Worm (Caenorhabditis elegans) whole organism, L2 larva: ENCODE results near the gene set-4.

Experiments used
- C34F6.9 ChIP-seq: fragments of 150-350 bp; optimal IDR thresholded peaks from 2 replicates; lab custom pipeline; 2014; ENCODE audit warnings: missing biosample characterization, missing genetic modification characterization
- F13H6.1 ChIP-seq: sonication (generic microtip); optimal IDR thresholded peaks from 2 replicates; lab custom pipeline; 2016; ENCODE audit warnings: missing genetic modification characterization, missing compliant biosample characterization
- R02D3.7 ChIP-seq: fragments of 150-350 bp; optimal IDR thresholded peaks from 2 replicates; lab custom pipeline; 2014; ENCODE audit warnings: missing biosample characterization, missing genetic modification characterization
- Y55F3AM.14 ChIP-seq: fragments of 200-800 bp; sonication (Bioruptor generic); optimal IDR thresholded peaks from 2 replicates; lab custom pipeline; 2018; ENCODE audit warnings: mild to moderate bottlenecking, missing genetic modification characterization, missing compliant biosample characterization
- ZK546.5 ChIP-seq: sonication (generic microtip); optimal IDR thresholded peaks from 2 replicates; lab custom pipeline; 2017; ENCODE audit warnings: missing biosample characterization, missing genetic modification characterization
- alr-1 ChIP-seq: fragments of 150-350 bp; optimal IDR thresholded peaks from 2 replicates; lab custom pipeline; 2014; ENCODE audit warnings: missing biosample characterization, missing genetic modification characterization
- aly-2 ChIP-seq: fragments of 150-350 bp; optimal IDR thresholded peaks from 2 replicates; lab custom pipeline; 2014; ENCODE audit warnings: missing biosample characterization, missing genetic modification characterization
- ama-1 ChIP-seq: fragments of 150-350 bp; optimal IDR thresholded peaks from 2 replicates; lab custom pipeline; 2018; ENCODE audit warnings: inconsistent platforms
- blmp-1 ChIP-seq: sonication (generic microtip); optimal IDR thresholded peaks from 2 replicates; lab custom pipeline; 2017; ENCODE audit warnings: missing genetic modification characterization, mild to moderate bottlenecking, missing compliant biosample characterization, antibody characterized with exemption, moderate library complexity; ENCODE audit not compliant: insufficient read depth
- ceh-16 ChIP-seq: fragments of 150-350 bp; optimal IDR thresholded peaks from 2 replicates; lab custom pipeline; 2014; ENCODE audit warnings: missing biosample characterization, missing genetic modification characterization
- ceh-82 ChIP-seq: fragments of 150-350 bp; optimal IDR thresholded peaks from 2 replicates; lab custom pipeline; 2014; ENCODE audit warnings: missing biosample characterization, missing genetic modification characterization
- crh-2 ChIP-seq: sonication (generic microtip); optimal IDR thresholded peaks from 2 replicates; lab custom pipeline; 2017; ENCODE audit warnings: missing biosample characterization, missing genetic modification characterization
- dmd-4 ChIP-seq: sonication (generic microtip); optimal IDR thresholded peaks from 2 replicates; lab custom pipeline; 2017; ENCODE audit warnings: missing biosample characterization, missing genetic modification characterization
- egl-27 ChIP-seq: sonication (generic microtip); optimal IDR thresholded peaks from 3 replicates; lab custom pipeline; 2017; ENCODE audit warnings: missing biosample characterization, missing genetic modification reagents, missing genetic modification characterization
- elt-3 ChIP-seq: sonication (generic microtip); optimal IDR thresholded peaks from 2 replicates; lab custom pipeline; 2017; ENCODE audit warnings: missing biosample characterization, missing genetic modification characterization
- fos-1 ChIP-seq: fragments of 150-350 bp; optimal IDR thresholded peaks from 2 replicates; lab custom pipeline; 2014; ENCODE audit warnings: missing biosample characterization, missing genetic modification characterization
- gmeb-1 ChIP-seq: fragments of 150-350 bp; optimal IDR thresholded peaks from 2 replicates; lab custom pipeline; 2014; ENCODE audit warnings: missing biosample characterization, missing genetic modification characterization
- lin-11 ChIP-seq: fragments of 150-350 bp; sonication (generic microtip); optimal IDR thresholded peaks from 2 replicates; lab custom pipeline; 2014; ENCODE audit warnings: missing biosample characterization, missing genetic modification characterization, inconsistent platforms, mixed read lengths
- lin-13 ChIP-seq: fragments of 150-350 bp; optimal IDR thresholded peaks from 2 replicates; lab custom pipeline; 2014; ENCODE audit warnings: missing biosample characterization, missing genetic modification reagents, missing genetic modification characterization
- lin-39 ChIP-seq: fragments of 150-350 bp; optimal IDR thresholded peaks from 2 replicates; lab custom pipeline; 2014; ENCODE audit warnings: missing biosample characterization, missing genetic modification reagents, missing genetic modification characterization
- lsy-2 ChIP-seq, 2 experiments: fragments of 150-350 bp in 1 of 2; sonication (generic microtip) in 1 of 2; optimal IDR thresholded peaks; 2 replicates each; lab custom pipeline; 2014 to 2017; ENCODE audit warnings: missing biosample characterization in 2 of 2, missing genetic modification characterization in 2 of 2
- mab-5 ChIP-seq: fragments of 150-350 bp; optimal IDR thresholded peaks from 2 replicates; lab custom pipeline; 2014; ENCODE audit warnings: missing biosample characterization, missing genetic modification characterization
- mbf-1 ChIP-seq: sonication (generic microtip); optimal IDR thresholded peaks from 2 replicates; lab custom pipeline; 2017; ENCODE audit warnings: missing biosample characterization, missing genetic modification characterization
- mdl-1 ChIP-seq, 2 experiments: fragments of 150-350 bp in 1 of 2; sonication (generic microtip) in 1 of 2; optimal IDR thresholded peaks; 2 replicates each; lab custom pipeline; 2017; ENCODE audit warnings: missing biosample characterization in 2 of 2, missing genetic modification characterization in 2 of 2
- nhr-10 ChIP-seq: sonication (generic microtip); optimal IDR thresholded peaks from 2 replicates; lab custom pipeline; 2017; ENCODE audit warnings: missing biosample characterization, missing genetic modification characterization
- nhr-12 ChIP-seq: fragments of 150-350 bp; optimal IDR thresholded peaks from 2 replicates; lab custom pipeline; 2014; ENCODE audit warnings: missing biosample characterization, missing genetic modification characterization
- nhr-129 ChIP-seq: fragments of 150-350 bp; optimal IDR thresholded peaks from 2 replicates; lab custom pipeline; 2014; ENCODE audit warnings: missing biosample characterization, missing genetic modification characterization
- nhr-21 ChIP-seq: fragments of 150-350 bp; optimal IDR thresholded peaks from 2 replicates; lab custom pipeline; 2014; ENCODE audit warnings: missing biosample characterization, missing genetic modification characterization
- nhr-23 ChIP-seq: fragments of 150-350 bp; optimal IDR thresholded peaks from 2 replicates; lab custom pipeline; 2014; ENCODE audit warnings: missing biosample characterization, missing genetic modification reagents, missing genetic modification characterization
- nhr-237 ChIP-seq: fragments of 150-350 bp; optimal IDR thresholded peaks from 2 replicates; lab custom pipeline; 2014; ENCODE audit warnings: missing biosample characterization, missing genetic modification characterization
- nhr-25 ChIP-seq: fragments of 150-350 bp; sonication (generic microtip); optimal IDR thresholded peaks from 3 replicates; lab custom pipeline; 2014; ENCODE audit warnings: missing biosample characterization, missing genetic modification characterization
- nhr-6 ChIP-seq: fragments of 150-350 bp; optimal IDR thresholded peaks from 2 replicates; lab custom pipeline; 2014; ENCODE audit warnings: missing biosample characterization, missing genetic modification characterization
- sem-4 ChIP-seq: fragments of 150-350 bp; optimal IDR thresholded peaks from 2 replicates; lab custom pipeline; 2014; ENCODE audit warnings: missing biosample characterization, missing genetic modification reagents, missing genetic modification characterization
- skn-1 ChIP-seq: sonication (generic microtip); optimal IDR thresholded peaks from 2 replicates; lab custom pipeline; 2017; ENCODE audit warnings: missing biosample characterization, missing genetic modification characterization
- sma-3 ChIP-seq: sonication (generic microtip); optimal IDR thresholded peaks from 2 replicates; lab custom pipeline; 2016; ENCODE audit warnings: missing genetic modification reagents, missing genetic modification characterization, missing compliant biosample characterization
- unc-39 ChIP-seq: fragments of 150-350 bp; optimal IDR thresholded peaks from 2 replicates; lab custom pipeline; 2014; ENCODE audit warnings: missing biosample characterization, missing genetic modification characterization
- unc-55 ChIP-seq: fragments of 150-350 bp; sonication (generic microtip); optimal IDR thresholded peaks from 3 replicates; lab custom pipeline; 2014; ENCODE audit warnings: missing biosample characterization, missing genetic modification reagents, missing genetic modification characterization
- unc-62 ChIP-seq: fragments of 150-350 bp; optimal IDR thresholded peaks from 2 replicates; lab custom pipeline; 2014; ENCODE audit warnings: missing biosample characterization, missing genetic modification reagents, missing genetic modification characterization
- zag-1 ChIP-seq: fragments of 150-350 bp; optimal IDR thresholded peaks from 2 replicates; lab custom pipeline; 2014; ENCODE audit warnings: missing biosample characterization, missing genetic modification characterization
- ztf-1 ChIP-seq: fragments of 200-800 bp; sonication (Bioruptor generic); conservative IDR thresholded peaks from 2 replicates; pipeline ENCODE4 v1.3.6; 2022; ENCODE audit warnings: missing genetic modification characterization, missing compliant biosample characterization
- ztf-11 ChIP-seq: sonication (generic microtip); optimal IDR thresholded peaks from 2 replicates; lab custom pipeline; 2017; ENCODE audit warnings: missing biosample characterization, missing genetic modification characterization
- ztf-4 ChIP-seq: fragments of 150-350 bp; optimal IDR thresholded peaks from 2 replicates; lab custom pipeline; 2014; ENCODE audit warnings: missing biosample characterization, missing genetic modification characterization

Gene set-4

DNA sequence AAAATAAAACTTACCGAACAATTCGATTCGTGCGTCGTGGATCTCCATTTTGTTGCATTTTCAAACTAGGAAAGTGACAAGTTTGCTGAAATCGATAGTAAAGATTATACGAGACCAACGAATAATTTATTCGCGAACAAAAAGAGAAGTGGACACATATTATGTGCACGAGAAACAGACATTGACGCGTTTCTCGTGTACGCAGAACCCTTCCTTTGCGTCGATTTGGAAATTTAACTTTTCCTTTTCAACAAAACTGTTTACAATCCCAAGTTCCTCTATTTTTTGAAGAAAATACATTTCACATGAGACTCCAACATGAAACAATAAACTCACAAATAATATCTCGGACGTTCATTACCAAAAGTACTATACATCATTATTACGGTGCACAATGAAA is 29.7 kb upstream of the set-4 start, which contains the start of gene K10B2.4 (continued):
- no peak for TF ChIP-seq lin-39 (tag; lab: Kevin White, UChicago)
- no peak for TF ChIP-seq elt-3 (tag; lab: Kevin White, UChicago)
- TF ChIP-seq ZK546.5 (tag; lab: Kevin White, UChicago): no peak
- no peak for TF ChIP-seq mdl-1 (tag; optimal IDR thresholded peaks at IDR 0.05; lab: Kevin White, UChicago)
- TF ChIP-seq nhr-6: peak; percentile 68
- no peak for TF ChIP-seq skn-1 (tag; lab: Kevin White, UChicago)
- TF ChIP-seq Y55F3AM.14 (GFP tag; lab: Kevin White, UChicago): no peak
- TF ChIP-seq zag-1 (tag; lab: Kevin White, UChicago): no peak
- no peak for TF ChIP-seq dmd-4 (tag; lab: Kevin White, UChicago)

- TF ChIP-seq unc-55 (GFP tag; lab: Kevin White, UChicago) (no peak), lin-11 (tag; lab: Kevin White, UChicago) (no peak), nhr-12 (tag; lab: Kevin White, UChicago) (no peak), ztf-4 (tag; lab: Kevin White, UChicago) (no peak), alr-1 (no peak), unc-62 (GFP tag; lab: Kevin White, UChicago) (no peak), ama-1 (no peak), sem-4 (tag; lab: Kevin White, UChicago) (no peak), sma-3 (GFP tag; lab: Kevin White, UChicago) (no peak), C34F6.9 (tag; lab: Kevin White, UChicago) (no peak), zag-1 (tag; lab: Kevin White, UChicago) (no peak), lin-13 (GFP tag; lab: Kevin White, UChicago) (no peak), F13H6.1 (no peak), nhr-237 (no peak), lin-39 (tag; lab: Kevin White, UChicago) (no peak), nhr-129 (tag; lab: Kevin White, UChicago) (no peak), dmd-4 (tag; lab: Kevin White, UChicago) (no peak), ceh-82 (tag; lab: Kevin White, UChicago) (no peak)
Measured at ce11 chrII:6358905-6359304, 27.8 kb upstream of the set-4 start, which contains the start of gene C32D5.12. TSS of gene C32D5.12 (minus strand) at chrII:6359005.

ce11 chrII:6358232-6358631 is 27.1 kb upstream of the set-4 start:
- TF ChIP-seq gmeb-1 (tag; lab: Kevin White, UChicago) (no peak), ama-1 (no peak), nhr-12 (tag; lab: Kevin White, UChicago) (no peak), ztf-1 (GFP tag; lab: Robert Waterston, UW) (no peak), fos-1 (no peak), nhr-6 (no peak), unc-39 (tag; lab: Kevin White, UChicago) (no peak), blmp-1 (no peak), nhr-23 (no peak), unc-55 (GFP tag; lab: Kevin White, UChicago) (no peak), sma-3 (GFP tag; lab: Kevin White, UChicago) (no peak), mbf-1 (no peak), ZK546.5 (tag; lab: Kevin White, UChicago) (no peak), R02D3.7 (tag; lab: Kevin White, UChicago) (no peak), unc-62 (GFP tag; lab: Kevin White, UChicago) (no peak)

DNA sequence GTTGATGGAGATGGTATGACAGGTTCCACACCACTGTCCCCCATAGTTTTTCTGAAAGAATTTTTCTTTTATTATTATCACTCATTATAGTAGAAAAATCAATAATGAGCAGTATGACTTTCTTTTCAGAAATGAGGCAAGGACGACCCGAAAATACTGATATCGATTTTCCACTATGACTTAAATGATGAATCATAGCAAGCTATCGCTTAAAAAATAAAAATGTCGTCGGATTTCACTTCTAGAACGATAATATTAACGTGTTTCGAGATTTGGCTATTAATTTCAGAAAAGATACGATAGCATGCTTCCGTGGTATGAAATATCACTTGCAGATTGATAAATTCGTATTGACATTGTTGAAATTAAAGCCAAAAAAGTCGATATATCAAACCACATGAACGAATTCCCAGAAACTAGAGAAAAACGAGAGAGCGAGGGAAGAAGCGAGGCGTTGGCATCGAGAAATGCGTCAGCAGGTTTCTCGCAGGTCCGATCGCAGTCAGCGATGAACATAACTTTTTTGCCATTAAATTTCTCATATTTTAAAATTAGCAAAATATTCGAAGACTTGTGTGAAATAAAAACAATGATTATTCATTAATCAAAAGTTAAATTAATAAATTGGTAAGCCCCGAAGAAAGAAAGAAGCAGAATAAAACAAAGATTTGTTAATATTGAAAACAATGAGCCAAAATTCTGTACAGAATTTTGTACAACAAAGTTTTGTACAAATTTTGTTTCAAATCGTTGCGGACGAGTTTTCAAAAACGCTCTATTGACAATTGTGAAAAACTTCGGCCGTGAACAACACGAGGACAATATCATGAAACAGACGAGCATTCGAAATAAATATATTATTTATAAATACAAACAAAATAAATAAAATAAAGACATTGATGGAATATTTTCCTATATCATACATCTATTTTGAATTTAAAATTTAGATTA is 24.5 kb upstream of the set-4 start, which contains the start of gene C32D5.11:
TSS of gene C32D5.11 (minus strand) at position 51 of the 951 bp plus-strand sequence.
- TF ChIP-seq sma-3 (GFP tag; lab: Kevin White, UChicago) (peak; percentile 64), elt-3 (tag; lab: Kevin White, UChicago) (no peak), aly-2 (tag; lab: Kevin White, UChicago) (no peak), lsy-2 (tag; optimal IDR thresholded peaks at IDR 0.05; lab: Kevin White, UChicago) (peak; percentile 47 to 89), nhr-12 (tag; lab: Kevin White, UChicago) (no peak), ztf-11 (tag; lab: Kevin White, UChicago) (no peak), R02D3.7 (tag; lab: Kevin White, UChicago) (no peak), ceh-16 (no peak), nhr-25 (tag; lab: Kevin White, UChicago) (peak; percentile 74), lin-13 (GFP tag; lab: Kevin White, UChicago) (peak; percentile 72), ztf-1 (GFP tag; lab: Robert Waterston, UW) (no peak), fos-1 (peak; percentile 77), sem-4 (tag; lab: Kevin White, UChicago) (peak; percentile 73), ama-1 (no peak), gmeb-1 (tag; lab: Kevin White, UChicago) (peak; percentile 78), skn-1 (tag; lab: Kevin White, UChicago) (no peak), unc-55 (GFP tag; lab: Kevin White, UChicago) (peak; percentile 81), F13H6.1 (peak; percentile 62), ZK546.5 (tag; lab: Kevin White, UChicago) (no peak), nhr-129 (tag; lab: Kevin White, UChicago) (peak; percentile 81), lin-11 (tag; lab: Kevin White, UChicago) (peak; percentile 80), nhr-6 (peak; percentile 32), egl-27 (tag; lab: Kevin White, UChicago) (peak; percentile 15), mab-5 (tag; lab: Kevin White, UChicago) (peak; percentile 21), nhr-10 (no peak), nhr-21 (tag; lab: Kevin White, UChicago) (peak; percentile 36), zag-1 (tag; lab: Kevin White, UChicago) (no peak), dmd-4 (tag; lab: Kevin White, UChicago) (no peak), alr-1 (no peak), crh-2 (tag; lab: Kevin White, UChicago) (peak; percentile 76), ztf-4 (tag; lab: Kevin White, UChicago) (peak; percentile 13)
